Fruit fly (Drosophila melanogaster) whole organism, wandering third instar larva: ENCODE measurements around the gene Pex19.

Source experiments
- Abd-B ChIP-seq: fragments of >200 bp; optimal IDR thresholded peaks from 2 replicates; lab custom pipeline; 2017; ENCODE audit warnings: missing biosample characterization, missing genetic modification characterization
- CG32264 ChIP-seq: fragments of 200-800 bp; sonication (Bioruptor generic); optimal IDR thresholded peaks from 2 replicates; lab custom pipeline; 2016; ENCODE audit warnings: missing biosample characterization, missing genetic modification characterization
- Dfd ChIP-seq: fragments of >200 bp; optimal IDR thresholded peaks from 2 replicates; lab custom pipeline; 2017; ENCODE audit warnings: missing biosample characterization, missing genetic modification characterization
- GATAd ChIP-seq: sonication (Bioruptor generic); optimal IDR thresholded peaks from 2 replicates; lab custom pipeline; 2016; ENCODE audit warnings: missing biosample characterization, missing genetic modification characterization
- HLH106 ChIP-seq: fragments of 200-800 bp; optimal IDR thresholded peaks from 3 replicates; lab custom pipeline; 2019; ENCODE audit warnings: missing biosample characterization, mild to moderate bottlenecking, missing genetic modification characterization, moderate library complexity
- Hnf4 ChIP-seq: fragments of 200-800 bp; sonication (Bioruptor generic); optimal IDR thresholded peaks from 2 replicates; lab custom pipeline; 2016; ENCODE audit warnings: missing biosample characterization, mild to moderate bottlenecking, missing genetic modification characterization
- Hr78 ChIP-seq: fragments of >200 bp; optimal IDR thresholded peaks from 2 replicates; lab custom pipeline; 2017; ENCODE audit warnings: missing biosample characterization, missing genetic modification characterization
- Hr83 ChIP-seq: fragments of 200-300 bp; sonication (Bioruptor generic); optimal IDR thresholded peaks from 2 replicates; lab custom pipeline; 2016; ENCODE audit warnings: missing biosample characterization, mild to moderate bottlenecking, missing genetic modification characterization, moderate library complexity; ENCODE audit not compliant: poor library complexity, severe bottlenecking
- Jra ChIP-seq: sonication (Bioruptor generic); optimal IDR thresholded peaks from 2 replicates; lab custom pipeline; 2016; ENCODE audit warnings: missing biosample characterization, missing genetic modification characterization
- Mio ChIP-seq: sonication (Bioruptor generic); optimal IDR thresholded peaks from 2 replicates; lab custom pipeline; 2016; ENCODE audit warnings: missing biosample characterization, missing genetic modification characterization
- Myc ChIP-seq: fragments of >200 bp; optimal IDR thresholded peaks from 2 replicates; lab custom pipeline; 2017
- N ChIP-seq: fragments of >200 bp; optimal IDR thresholded peaks from 2 replicates; lab custom pipeline; 2018; ENCODE audit warnings: missing biosample characterization, missing external identifiers, missing genetic modification characterization
- OdsH ChIP-seq: fragments of 200-800 bp; sonication (Bioruptor generic); optimal IDR thresholded peaks from 2 replicates; lab custom pipeline; 2016; ENCODE audit warnings: missing biosample characterization, mild to moderate bottlenecking, missing genetic modification characterization
- Rel ChIP-seq, 2 experiments: fragments of 200-800 bp; sonication (Bioruptor generic) in 1 of 2; optimal IDR thresholded peaks; 2 replicates in 1 of 2; 3 replicates in 1 of 2; lab custom pipeline; 2016 to 2019; ENCODE audit warnings: mild to moderate bottlenecking in 2 of 2, missing biosample characterization in 2 of 2, missing genetic modification characterization in 2 of 2, moderate library complexity in 1 of 2
- Sp1 ChIP-seq: fragments of 200-800 bp; sonication (Bioruptor generic); optimal IDR thresholded peaks from 3 replicates; lab custom pipeline; 2019; ENCODE audit warnings: missing biosample characterization, mild to moderate bottlenecking, missing genetic modification characterization, moderate library complexity
- br ChIP-seq: fragments of 200-800 bp; sonication (Bioruptor generic); optimal IDR thresholded peaks from 2 replicates; lab custom pipeline; 2016; ENCODE audit warnings: missing biosample characterization, missing genetic modification characterization
- brk ChIP-seq: fragments of 200-800 bp; sonication (Bioruptor generic); optimal IDR thresholded peaks from 2 replicates; lab custom pipeline; 2016; ENCODE audit warnings: missing biosample characterization, mild to moderate bottlenecking, missing genetic modification characterization
- dl ChIP-seq, 2 experiments: fragments of 175-275, 200-275 bp in 1 of 2; fragments of 200-275 bp in 1 of 2; sonication (Bioruptor generic); optimal IDR thresholded peaks; lab custom pipeline; 2018; ENCODE audit warnings: mild to moderate bottlenecking in 2 of 2, missing biosample characterization in 2 of 2, missing genetic modification characterization in 2 of 2, moderate library complexity in 2 of 2; ENCODE audit not compliant: partially characterized antibody in 2 of 2, insufficient read depth in 1 of 2
- dmrt93B ChIP-seq: fragments of 200-800 bp; sonication (Bioruptor generic); optimal IDR thresholded peaks from 2 replicates; lab custom pipeline; 2018; ENCODE audit warnings: missing biosample characterization, mild to moderate bottlenecking, missing genetic modification characterization
- dsf ChIP-seq: sonication (Bioruptor generic); optimal IDR thresholded peaks from 2 replicates; lab custom pipeline; 2016; ENCODE audit warnings: missing biosample characterization, missing genetic modification characterization, borderline replicate concordance
- ey ChIP-seq: fragments of 200-800 bp; sonication (Bioruptor generic); optimal IDR thresholded peaks from 2 replicates; lab custom pipeline; 2016; ENCODE audit warnings: missing biosample characterization, missing genetic modification characterization
- h ChIP-seq: fragments of 200-800 bp; sonication (Bioruptor generic); optimal IDR thresholded peaks from 3 replicates; lab custom pipeline; 2016; ENCODE audit warnings: missing biosample characterization, mild to moderate bottlenecking, missing genetic modification characterization
- jim ChIP-seq: fragments of 175-275, 200-325 bp; sonication (Bioruptor generic); optimal IDR thresholded peaks from 2 replicates; lab custom pipeline; 2016; ENCODE audit warnings: missing biosample characterization, mild to moderate bottlenecking, missing genetic modification characterization
- pan ChIP-seq: fragments of >200 bp; optimal IDR thresholded peaks from 2 replicates; lab custom pipeline; 2017
- psq ChIP-seq: fragments of 200-800 bp; sonication (Bioruptor generic); optimal IDR thresholded peaks from 3 replicates; lab custom pipeline; 2017; ENCODE audit warnings: missing biosample characterization, mild to moderate bottlenecking, missing genetic modification characterization, moderate library complexity
- rgr ChIP-seq: fragments of 200-800 bp; sonication (Bioruptor generic); optimal IDR thresholded peaks from 3 replicates; lab custom pipeline; 2016; ENCODE audit warnings: missing biosample characterization, mild to moderate bottlenecking, missing genetic modification characterization
- sage ChIP-seq: fragments of 200-800 bp; sonication (Bioruptor generic); optimal IDR thresholded peaks from 2 replicates; lab custom pipeline; 2016; ENCODE audit warnings: missing biosample characterization, mild to moderate bottlenecking, missing genetic modification characterization
- sv ChIP-seq: fragments of 200-800 bp; sonication (Bioruptor generic); optimal IDR thresholded peaks from 3 replicates; lab custom pipeline; 2016; ENCODE audit warnings: missing biosample characterization, missing genetic modification characterization
- tai ChIP-seq: sonication (Bioruptor generic); optimal IDR thresholded peaks from 2 replicates; lab custom pipeline; 2016; ENCODE audit warnings: missing biosample characterization, missing genetic modification characterization
- usp ChIP-seq: fragments of >200 bp; optimal IDR thresholded peaks from 2 replicates; lab custom pipeline; 2017; ENCODE audit warnings: missing biosample characterization, missing genetic modification characterization
- woc ChIP-seq: sonication (Bioruptor generic); optimal IDR thresholded peaks from 2 replicates; lab custom pipeline; 2016; ENCODE audit warnings: missing biosample characterization, mild to moderate bottlenecking, missing genetic modification characterization

The Pex19 gene

dm6 chr2L:12079827-12080381 is 11.7 kb upstream of the Pex19 start:
- no peak for TF ChIP-seq Dfd (GFP tag; lab: Kevin White, UChicago)
- TF ChIP-seq Sp1 (GFP tag; lab: Kevin White, UChicago), result no peak
- no peak for TF ChIP-seq pan (lab: Kevin White, UChicago)
- TF ChIP-seq Myc (lab: Kevin White, UChicago), result no peak
- no peak for TF ChIP-seq sv (GFP tag; lab: Kevin White, UChicago)
- TF ChIP-seq h, result no peak
- TF ChIP-seq GATAd (GFP tag; lab: Kevin White, UChicago), result no peak
- TF ChIP-seq br (GFP tag; lab: Kevin White, UChicago), result no peak
- TF ChIP-seq brk (GFP tag; lab: Kevin White, UChicago), result no peak
- TF ChIP-seq HLH106 (tag; lab: Kevin White, UChicago), result no peak
- TF ChIP-seq sage, result no peak
- TF ChIP-seq Mio (GFP tag; lab: Kevin White, UChicago), result no peak
- TF ChIP-seq rgr (GFP tag; lab: Kevin White, UChicago), result no peak
- TF ChIP-seq Jra (GFP tag; lab: Kevin White, UChicago), result no peak
- TF ChIP-seq CG32264 (GFP tag; lab: Kevin White, UChicago), result no peak
- no peak for TF ChIP-seq dl (GFP tag; optimal IDR thresholded peaks at IDR 0.05; lab: Kevin White, UChicago; ENCODE audit: insufficient read depth in 1 of 2, partially characterized antibody in 2 of 2)
- TF ChIP-seq dmrt93B (GFP tag; lab: Kevin White, UChicago), result no peak
- TF ChIP-seq OdsH (GFP tag; lab: Kevin White, UChicago), result no peak
- TF ChIP-seq, all 38 proteins: peak for 0

dm6 chr2L:12081118-12081665 is 10.4 kb upstream of the Pex19 start:
- no peak for TF ChIP-seq Myc (lab: Kevin White, UChicago)
- TF ChIP-seq ey (GFP tag; lab: Kevin White, UChicago), result no peak
- no peak for TF ChIP-seq dl (GFP tag; optimal IDR thresholded peaks at IDR 0.05; lab: Kevin White, UChicago; ENCODE audit: insufficient read depth in 1 of 2, partially characterized antibody in 2 of 2)
- TF ChIP-seq Dfd (GFP tag; lab: Kevin White, UChicago), result no peak
- no peak for TF ChIP-seq sage
- TF ChIP-seq woc (GFP tag; lab: Kevin White, UChicago), result no peak
- TF ChIP-seq Hr83 (GFP tag; lab: Kevin White, UChicago), result no peak
- TF ChIP-seq brk (GFP tag; lab: Kevin White, UChicago), result no peak
- no peak for TF ChIP-seq usp (GFP tag; lab: Kevin White, UChicago)
- no peak for TF ChIP-seq GATAd (GFP tag; lab: Kevin White, UChicago)
- TF ChIP-seq Sp1 (GFP tag; lab: Kevin White, UChicago), result no peak
- TF ChIP-seq Hnf4 (GFP tag; lab: Kevin White, UChicago), result no peak
- TF ChIP-seq Abd-B (GFP tag; lab: Kevin White, UChicago), result no peak
- TF ChIP-seq psq (GFP tag; lab: Kevin White, UChicago), result no peak
- no peak for TF ChIP-seq Rel (GFP tag; optimal IDR thresholded peaks at IDR 0.05; lab: Kevin White, UChicago)
- no peak for TF ChIP-seq Rel (tag; optimal IDR thresholded peaks at IDR 0.05; lab: Kevin White, UChicago)
- TF ChIP-seq Mio (GFP tag; lab: Kevin White, UChicago), result no peak
- no peak for TF ChIP-seq dmrt93B (GFP tag; lab: Kevin White, UChicago)
- no peak for TF ChIP-seq HLH106 (tag; lab: Kevin White, UChicago)
- TF ChIP-seq, all 38 proteins: peak for 0

dm6 chr2L:12085010-12085409 is 6.6 kb upstream of the Pex19 start:
- TF ChIP-seq OdsH (GFP tag; lab: Kevin White, UChicago), result no peak
- no peak for TF ChIP-seq Dfd (GFP tag; lab: Kevin White, UChicago)
- no peak for TF ChIP-seq Hr78 (GFP tag; lab: Kevin White, UChicago)
- no peak for TF ChIP-seq sage
- no peak for TF ChIP-seq GATAd (GFP tag; lab: Kevin White, UChicago)
- TF ChIP-seq brk (GFP tag; lab: Kevin White, UChicago), result no peak
- no peak for TF ChIP-seq dl (GFP tag; optimal IDR thresholded peaks at IDR 0.05; lab: Kevin White, UChicago; ENCODE audit: insufficient read depth in 1 of 2, partially characterized antibody in 2 of 2)
- no peak for TF ChIP-seq jim (GFP tag; lab: Kevin White, UChicago)
- TF ChIP-seq CG32264 (GFP tag; lab: Kevin White, UChicago), result no peak
- no peak for TF ChIP-seq dsf (GFP tag; lab: Kevin White, UChicago)
- TF ChIP-seq pan (lab: Kevin White, UChicago), result no peak

dm6 chr2L:12085619-12086171 is 5.9 kb upstream of the Pex19 start, which contains the start of gene prd:
Gene prd (minus strand): TSS chr2L:12085827.
- TF ChIP-seq ey (GFP tag; lab: Kevin White, UChicago) (no peak), dl (GFP tag; optimal IDR thresholded peaks at IDR 0.05; lab: Kevin White, UChicago; ENCODE audit: insufficient read depth in 1 of 2, partially characterized antibody in 2 of 2) (no peak), psq (GFP tag; lab: Kevin White, UChicago) (no peak), CG32264 (GFP tag; lab: Kevin White, UChicago) (no peak), rgr (GFP tag; lab: Kevin White, UChicago) (no peak), Mio (GFP tag; lab: Kevin White, UChicago) (no peak), sv (GFP tag; lab: Kevin White, UChicago) (no peak), N (GFP tag; lab: Kevin White, UChicago) (no peak), br (GFP tag; lab: Kevin White, UChicago) (no peak), tai (GFP tag; lab: Kevin White, UChicago) (no peak), Hnf4 (GFP tag; lab: Kevin White, UChicago) (no peak)
